Fruit fly (Drosophila melanogaster) whole organism: ENCODE results near the gene CHOp24.
A peak's percentile ranks its signal among the peaks of the same experiment; 100 is the strongest.

ENCODE experiments used
- CG8478 ChIP-seq: fragments of >200 bp; optimal IDR thresholded peaks from 2 replicates; lab custom pipeline; 2018; ENCODE audit warnings: inconsistent platforms
- Dll ChIP-seq: fragments of >200 bp; optimal IDR thresholded peaks from 2 replicates; lab custom pipeline; 2017
- EcR ChIP-seq, 2 experiments: fragments of >200 bp; optimal IDR thresholded peaks; 2 replicates each; lab custom pipeline; 2017; ENCODE audit warnings: missing biosample characterization in 2 of 2, missing genetic modification characterization in 2 of 2, missing genetic modification reagents in 2 of 2
- pan ChIP-seq: fragments of >200 bp; optimal IDR thresholded peaks from 2 replicates; lab custom pipeline; 2017
- psq ChIP-seq: fragments of >200 bp; optimal IDR thresholded peaks from 2 replicates; lab custom pipeline; 2017
- usp ChIP-seq: fragments of >200 bp; optimal IDR thresholded peaks from 2 replicates; lab custom pipeline; 2017; ENCODE audit warnings: missing biosample characterization, missing genetic modification characterization, mixed read lengths

CHOp24 gene

dm6 chrX:4540430-4540932 is at the start of gene CHOp24, which contains the start of gene rb:
Gene CHOp24, plus strand, starts transcription at chrX:4540908.
Gene rb, minus strand, starts transcription at chrX:4540626.
- no peak for TF ChIP-seq EcR (GFP tag; optimal IDR thresholded peaks at IDR 0.05; lab: Kevin White, UChicago)
- TF ChIP-seq CG8478 (lab: Kevin White, UChicago) = no peak

- TF ChIP-seq usp (no peak), CG8478 (lab: Kevin White, UChicago) (no peak), EcR (GFP tag; optimal IDR thresholded peaks at IDR 0.05; lab: Kevin White, UChicago) (no peak), Dll (lab: Kevin White, UChicago) (no peak), pan (lab: Kevin White, UChicago) (no peak), psq (lab: Kevin White, UChicago) (no peak)
Measured at dm6 chrX:4493192-4493900, 47.4 kb upstream of the CHOp24 start.

DNA sequence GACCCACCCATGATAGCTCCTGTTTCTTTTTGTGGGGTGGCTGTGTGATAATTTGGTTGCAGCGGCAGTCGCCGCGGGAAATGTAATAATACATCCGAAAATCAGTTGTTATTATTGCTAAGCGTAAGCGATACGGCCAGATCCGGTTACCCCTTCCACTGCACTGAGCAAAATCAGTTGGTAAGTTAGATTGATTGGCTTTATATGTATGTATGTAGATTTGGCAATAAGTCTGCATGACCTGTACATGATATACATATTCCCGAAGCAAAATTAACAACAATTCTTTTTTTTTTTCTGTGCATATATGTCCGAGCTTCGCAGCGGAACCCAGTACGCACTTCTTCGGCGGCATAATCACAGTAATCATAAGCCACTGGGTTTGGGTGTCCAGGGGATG is 42.5 kb upstream of the CHOp24 start:
- TF ChIP-seq Dll (lab: Kevin White, UChicago) (no peak), EcR (GFP tag; optimal IDR thresholded peaks at IDR 0.05; lab: Kevin White, UChicago) (no peak), CG8478 (lab: Kevin White, UChicago) (no peak), pan (lab: Kevin White, UChicago) (no peak), psq (lab: Kevin White, UChicago) (no peak), usp (no peak)

DNA sequence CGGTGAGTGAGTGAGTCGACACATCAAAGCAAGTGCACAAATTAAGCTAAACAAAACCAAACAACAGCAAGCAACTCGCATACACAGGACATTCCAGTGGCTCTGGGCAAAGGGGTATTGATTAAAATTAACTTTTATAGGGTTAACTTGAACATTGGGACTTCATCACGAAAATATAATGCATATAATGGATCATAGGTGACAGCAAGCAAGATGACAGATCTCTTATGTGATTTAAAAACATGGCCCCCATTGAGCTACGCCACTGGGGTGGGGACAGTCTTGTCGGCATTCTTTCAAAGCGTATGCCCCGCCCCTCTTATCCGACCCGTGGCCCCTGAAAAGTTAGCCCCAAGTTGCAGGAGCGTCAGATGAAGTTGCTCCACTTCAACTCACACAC is 37.2 kb upstream of the CHOp24 start:
- TF ChIP-seq CG8478 (lab: Kevin White, UChicago) (no peak), pan (lab: Kevin White, UChicago) (no peak), psq (lab: Kevin White, UChicago) (no peak), Dll (lab: Kevin White, UChicago) (no peak), EcR (GFP tag; optimal IDR thresholded peaks at IDR 0.05; lab: Kevin White, UChicago) (no peak), usp (no peak)

dm6 chrX:4505318-4505717 is 35.4 kb upstream of the CHOp24 start:
- TF ChIP-seq pan (lab: Kevin White, UChicago) (no peak), usp (no peak), EcR (GFP tag; optimal IDR thresholded peaks at IDR 0.05; lab: Kevin White, UChicago) (no peak), Dll (lab: Kevin White, UChicago) (no peak), psq (lab: Kevin White, UChicago) (no peak), CG8478 (lab: Kevin White, UChicago) (no peak)

- no peak for TF ChIP-seq CG8478 (lab: Kevin White, UChicago)
- no peak for TF ChIP-seq usp
- TF ChIP-seq psq (lab: Kevin White, UChicago) = no peak
- TF ChIP-seq Dll (lab: Kevin White, UChicago) = no peak
- TF ChIP-seq EcR (GFP tag; optimal IDR thresholded peaks at IDR 0.05; lab: Kevin White, UChicago) = no peak
- no peak for TF ChIP-seq pan (lab: Kevin White, UChicago)
Measured at dm6 chrX:4507121-4507520, 33.6 kb upstream of the CHOp24 start.

- no peak for TF ChIP-seq CG8478 (lab: Kevin White, UChicago)
- TF ChIP-seq Dll (lab: Kevin White, UChicago) = peak; percentile 9
Measured at dm6 chrX:4508072-4508644, 32.5 kb upstream of the CHOp24 start.

- TF ChIP-seq EcR (GFP tag; optimal IDR thresholded peaks at IDR 0.05; lab: Kevin White, UChicago) = no peak
- TF ChIP-seq Dll (lab: Kevin White, UChicago) = no peak
- no peak for TF ChIP-seq pan (lab: Kevin White, UChicago)
- TF ChIP-seq usp = no peak
- no peak for TF ChIP-seq CG8478 (lab: Kevin White, UChicago)
- no peak for TF ChIP-seq psq (lab: Kevin White, UChicago)
Measured at dm6 chrX:4511575-4511974, 29.1 kb upstream of the CHOp24 start.

dm6 chrX:4520879-4521278 is 19.8 kb upstream of the CHOp24 start:
- no peak for TF ChIP-seq EcR (GFP tag; optimal IDR thresholded peaks at IDR 0.05; lab: Kevin White, UChicago)
- TF ChIP-seq psq (lab: Kevin White, UChicago) = no peak
- TF ChIP-seq Dll (lab: Kevin White, UChicago) = no peak
- no peak for TF ChIP-seq pan (lab: Kevin White, UChicago)
- no peak for TF ChIP-seq usp
- TF ChIP-seq CG8478 (lab: Kevin White, UChicago) = no peak

DNA sequence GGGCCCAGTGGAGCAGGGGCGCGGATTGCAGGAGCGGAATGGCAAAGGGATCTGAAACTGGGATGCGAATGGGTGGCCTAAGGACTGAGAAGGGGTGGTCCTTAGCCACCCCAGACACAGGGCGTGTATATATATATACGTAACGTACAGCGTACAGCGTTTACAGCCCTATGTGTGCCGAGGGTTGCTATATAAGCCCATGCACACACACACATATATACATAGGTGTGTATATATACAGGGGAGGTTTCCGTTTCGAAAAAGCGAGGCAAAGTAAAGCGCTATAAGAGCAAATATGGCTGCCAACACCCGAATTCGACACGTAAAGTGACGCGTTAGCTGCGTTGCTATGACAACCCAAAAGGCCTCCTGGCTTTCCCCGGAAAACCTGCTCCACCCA is 14.0 kb upstream of the CHOp24 start:
- TF ChIP-seq psq (lab: Kevin White, UChicago) = no peak
- no peak for TF ChIP-seq pan (lab: Kevin White, UChicago)
- no peak for TF ChIP-seq EcR (GFP tag; optimal IDR thresholded peaks at IDR 0.05; lab: Kevin White, UChicago)
- TF ChIP-seq usp = no peak
- no peak for TF ChIP-seq Dll (lab: Kevin White, UChicago)

dm6 chrX:4529909-4530308 is 10.8 kb upstream of the CHOp24 start, which contains the start of gene CG3556:
Gene CG3556, plus strand, starts transcription at chrX:4530231.
- no peak for TF ChIP-seq pan (lab: Kevin White, UChicago)
- no peak for TF ChIP-seq EcR (GFP tag; optimal IDR thresholded peaks at IDR 0.05; lab: Kevin White, UChicago)
- no peak for TF ChIP-seq CG8478 (lab: Kevin White, UChicago)
- TF ChIP-seq Dll (lab: Kevin White, UChicago) = no peak
- no peak for TF ChIP-seq psq (lab: Kevin White, UChicago)
- TF ChIP-seq usp = no peak

DNA sequence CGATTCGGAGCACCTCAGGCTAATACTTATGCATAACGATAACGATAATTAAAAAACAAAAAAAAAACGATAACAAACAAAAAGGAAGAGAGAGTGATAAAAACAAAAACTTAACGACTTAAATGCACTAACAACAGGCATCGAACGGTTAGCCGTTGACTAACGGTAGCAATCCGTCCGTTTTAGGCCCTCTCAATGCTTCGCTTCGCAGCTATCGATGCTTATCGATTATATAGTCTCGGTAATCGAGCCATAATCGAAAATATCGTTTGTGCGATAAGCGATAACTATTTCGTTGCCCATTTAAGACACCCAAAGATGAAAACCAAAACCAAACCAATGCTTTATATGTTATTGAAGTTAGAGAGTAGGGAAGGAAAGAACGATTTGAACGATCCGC is 6.7 kb upstream of the CHOp24 start:
- TF ChIP-seq usp (no peak), EcR (GFP tag; optimal IDR thresholded peaks at IDR 0.05; lab: Kevin White, UChicago) (no peak), pan (lab: Kevin White, UChicago) (no peak), CG8478 (lab: Kevin White, UChicago) (no peak), psq (lab: Kevin White, UChicago) (no peak), Dll (lab: Kevin White, UChicago) (no peak)
